Fruit fly (Drosophila melanogaster) whole organism, embryonic: Measurements from ENCODE around the gene Sbp2.
A peak's percentile ranks its signal among the peaks of the same experiment; 100 is the strongest.

ENCODE experiments used
- ATbp ChIP-seq: fragments of 200-800 bp; sonication (Bioruptor generic); optimal IDR thresholded peaks from 2 replicates; lab custom pipeline; 2017; ENCODE audit warnings: missing biosample characterization, mild to moderate bottlenecking, missing genetic modification characterization, missing genetic modification reagents
- Atf6 ChIP-seq: fragments of 200-800 bp; sonication (Bioruptor generic); IDR thresholded peaks from 2 replicates; pipeline ENCODE4 v1.3.6; 2022; ENCODE audit warnings: missing biosample characterization, missing genetic modification characterization
- Awh ChIP-seq: fragments of 200-800 bp; sonication (Bioruptor generic); IDR thresholded peaks from 2 replicates; pipeline ENCODE4, ENCODE4 v1.3.6; 2022; ENCODE audit warnings: missing biosample characterization, missing genetic modification characterization
- BEAF-32 ChIP-seq: fragments of 200-800 bp; sonication (Bioruptor generic); optimal IDR thresholded peaks from 3 replicates; lab custom pipeline; 2017; ENCODE audit warnings: missing biosample characterization, missing genetic modification characterization, mild to moderate bottlenecking, moderate library complexity, missing genetic modification reagents
- Bdp1 ChIP-seq: fragments of 200-800 bp; sonication (Bioruptor generic); optimal IDR thresholded peaks from 3 replicates; lab custom pipeline; 2016; ENCODE audit warnings: missing biosample characterization, missing genetic modification characterization
- Bgb ChIP-seq: fragments of 200-800 bp; sonication (Bioruptor generic); IDR thresholded peaks from 2 replicates; pipeline ENCODE4 v1.3.6; 2022; ENCODE audit warnings: missing biosample characterization, missing genetic modification characterization; ENCODE audit not compliant: partially characterized antibody
- C15 ChIP-seq: fragments of 200-800 bp; sonication (Bioruptor generic); IDR thresholded peaks from 3 replicates; pipeline ENCODE4 v1.3.6; 2022; ENCODE audit warnings: missing biosample characterization, missing genetic modification characterization
- CG11723 ChIP-seq: fragments of 200-800 bp; sonication (Bioruptor generic); optimal IDR thresholded peaks from 2 replicates; lab custom pipeline; 2017; ENCODE audit warnings: missing biosample characterization, mild to moderate bottlenecking, missing genetic modification characterization
- CG12155 ChIP-seq: fragments of 200-800 bp; sonication (Bioruptor generic); optimal IDR thresholded peaks from 3 replicates; lab custom pipeline; 2016; ENCODE audit warnings: missing biosample characterization, missing genetic modification characterization
- CG1233 ChIP-seq: fragments of 200-800 bp; sonication (Bioruptor generic); optimal IDR thresholded peaks from 4 replicates; lab custom pipeline; 2018; ENCODE audit warnings: missing biosample characterization, mild to moderate bottlenecking, missing genetic modification characterization
- CG13624 ChIP-seq: fragments of 200-800 bp; sonication (Bioruptor generic); optimal IDR thresholded peaks from 2 replicates; lab custom pipeline; 2016; ENCODE audit warnings: missing biosample characterization, missing genetic modification characterization
- CG15479 ChIP-seq: fragments of 200-800 bp; sonication (Bioruptor generic); optimal IDR thresholded peaks from 3 replicates; lab custom pipeline; 2019; ENCODE audit warnings: missing biosample characterization, mild to moderate bottlenecking, missing genetic modification characterization, moderate library complexity
- CG1647 ChIP-seq: fragments of 200-800 bp; sonication (Bioruptor generic); optimal IDR thresholded peaks from 3 replicates; lab custom pipeline; 2016; ENCODE audit warnings: missing biosample characterization, missing genetic modification characterization
- CG17328 ChIP-seq: fragments of 200-800 bp; sonication (Bioruptor generic); IDR thresholded peaks from 2 replicates; pipeline ENCODE4 v1.3.6; 2022; ENCODE audit warnings: missing biosample characterization, missing genetic modification characterization
- CG17829 ChIP-seq: fragments of 200-800 bp; optimal IDR thresholded peaks from 2 replicates; lab custom pipeline; 2019; ENCODE audit warnings: missing biosample characterization, mild to moderate bottlenecking, missing genetic modification characterization, moderate library complexity
- CG33557 ChIP-seq: fragments of 200-800 bp; sonication (Bioruptor generic); optimal IDR thresholded peaks from 2 replicates; lab custom pipeline; 2019; ENCODE audit warnings: missing biosample characterization, mild to moderate bottlenecking, missing genetic modification characterization, moderate library complexity
- CG3726 ChIP-seq: fragments of 200-800 bp; sonication (Bioruptor generic); IDR thresholded peaks from 3 replicates; pipeline ENCODE4, ENCODE4 v1.3.6; 2022; ENCODE audit warnings: missing biosample characterization, missing genetic modification characterization
- CG3838 ChIP-seq: fragments of 200-800 bp; sonication (Bioruptor generic); optimal IDR thresholded peaks from 3 replicates; lab custom pipeline; 2016; ENCODE audit warnings: missing biosample characterization, missing genetic modification characterization
- CG5953 ChIP-seq: fragments of 200-800 bp; sonication (Bioruptor generic); IDR thresholded peaks from 2 replicates; pipeline ENCODE4 v1.3.6; 2022; ENCODE audit warnings: missing biosample characterization, missing genetic modification characterization
- CG6791 ChIP-seq: fragments of 200-800 bp; sonication (Bioruptor generic); IDR thresholded peaks from 3 replicates; pipeline ENCODE4 v1.3.6; 2022; ENCODE audit warnings: missing biosample characterization, missing genetic modification characterization; ENCODE audit not compliant: partially characterized antibody
- CG8359 ChIP-seq: fragments of 200-800 bp; sonication (Bioruptor generic); optimal IDR thresholded peaks from 2 replicates; lab custom pipeline; 2017; ENCODE audit warnings: missing biosample characterization, mild to moderate bottlenecking, missing genetic modification characterization, borderline replicate concordance
- CG9215 ChIP-seq: fragments of 200-800 bp; sonication (Bioruptor generic); IDR thresholded peaks from 2 replicates; pipeline ENCODE4 v1.3.6; 2022; ENCODE audit warnings: missing biosample characterization, missing genetic modification characterization
- Dad ChIP-seq: fragments of 200-800 bp; sonication (Bioruptor generic); optimal IDR thresholded peaks from 3 replicates; lab custom pipeline; 2016; ENCODE audit warnings: missing biosample characterization, missing genetic modification characterization
- Dbx ChIP-seq: fragments of 200-800 bp; sonication (Bioruptor generic); IDR thresholded peaks from 3 replicates; pipeline ENCODE4 v1.3.6; 2022; ENCODE audit warnings: missing biosample characterization, missing genetic modification characterization
- Fer1 ChIP-seq: fragments of 200-800 bp; sonication (Bioruptor generic); optimal IDR thresholded peaks from 2 replicates; lab custom pipeline; 2017; ENCODE audit warnings: missing biosample characterization, mild to moderate bottlenecking, missing genetic modification characterization
- Fer2 ChIP-seq: fragments of 200-800 bp; sonication (Bioruptor generic); optimal IDR thresholded peaks from 2 replicates; lab custom pipeline; 2018; ENCODE audit warnings: missing biosample characterization, mild to moderate bottlenecking, missing genetic modification characterization, moderate library complexity
- H2.0 ChIP-seq: fragments of 200-800 bp; sonication (Bioruptor generic); IDR thresholded peaks from 2 replicates; pipeline ENCODE4 v1.3.6; 2022; ENCODE audit warnings: missing biosample characterization, missing genetic modification characterization
- Ptx1 ChIP-seq: fragments of 200-800 bp; sonication (Bioruptor generic); IDR thresholded peaks from 2 replicates; pipeline ENCODE4 v1.3.6; 2022; ENCODE audit warnings: missing biosample characterization, missing genetic modification characterization
- Six4 ChIP-seq: fragments of 200-800 bp; sonication (Bioruptor generic); optimal IDR thresholded peaks from 2 replicates; lab custom pipeline; 2016; ENCODE audit warnings: missing biosample characterization, missing genetic modification characterization
- Sox100B ChIP-seq: fragments of 200-800 bp; sonication (Bioruptor generic); optimal IDR thresholded peaks from 3 replicates; lab custom pipeline; 2018; ENCODE audit warnings: missing biosample characterization, mild to moderate bottlenecking, missing genetic modification characterization
- ato ChIP-seq: fragments of 200-800 bp; sonication (Bioruptor generic); IDR thresholded peaks from 2 replicates; pipeline ENCODE4 v1.3.6; 2022; ENCODE audit warnings: missing biosample characterization, missing genetic modification characterization; ENCODE audit not compliant: partially characterized antibody
- az2 ChIP-seq: fragments of 200-800 bp; sonication (Bioruptor generic); optimal IDR thresholded peaks from 3 replicates; lab custom pipeline; 2016; ENCODE audit warnings: missing biosample characterization, missing genetic modification characterization
- corto ChIP-seq: fragments of 200-800 bp; sonication (Bioruptor generic); optimal IDR thresholded peaks from 2 replicates; lab custom pipeline; 2016; ENCODE audit warnings: missing biosample characterization, mild to moderate bottlenecking, missing genetic modification characterization, moderate library complexity
- dati ChIP-seq: fragments of 200-800 bp; sonication (Bioruptor generic); IDR thresholded peaks from 2 replicates; pipeline ENCODE4 v1.3.6; 2022; ENCODE audit warnings: missing biosample characterization, missing genetic modification characterization
- fd64A ChIP-seq: fragments of 200-800 bp; sonication (Bioruptor generic); optimal IDR thresholded peaks from 3 replicates; lab custom pipeline; 2018; ENCODE audit warnings: missing biosample characterization, mild to moderate bottlenecking, missing genetic modification characterization
- fu2 ChIP-seq: fragments of 200-800 bp; sonication (Bioruptor generic); optimal IDR thresholded peaks from 2 replicates; lab custom pipeline; 2016; ENCODE audit warnings: missing biosample characterization, missing genetic modification characterization
- gsb ChIP-seq: fragments of 200-800 bp; sonication (Bioruptor generic); IDR thresholded peaks from 2 replicates; pipeline ENCODE4 v1.3.6; 2022; ENCODE audit warnings: missing biosample characterization, missing genetic modification characterization
- h ChIP-seq: fragments of >200 bp; optimal IDR thresholded peaks from 2 replicates; lab custom pipeline; 2017
- her ChIP-seq: fragments of 200-800 bp; sonication (Bioruptor generic); optimal IDR thresholded peaks from 2 replicates; lab custom pipeline; 2016; ENCODE audit warnings: missing biosample characterization, missing genetic modification characterization
- ind ChIP-seq: fragments of 200-800 bp; sonication (Bioruptor generic); optimal IDR thresholded peaks from 3 replicates; lab custom pipeline; 2016; ENCODE audit warnings: missing biosample characterization, missing genetic modification characterization
- insv ChIP-seq, 2 experiments: fragments of 200-800 bp; sonication (Bioruptor generic); optimal IDR thresholded peaks; 3 replicates each; lab custom pipeline; 2016 to 2018; ENCODE audit warnings: missing biosample characterization in 2 of 2, missing genetic modification characterization in 2 of 2
- klu ChIP-seq: fragments of 200-800 bp; sonication (Bioruptor generic); IDR thresholded peaks from 2 replicates; pipeline ENCODE4 v1.3.6; 2022; ENCODE audit warnings: missing biosample characterization, missing genetic modification characterization
- pan ChIP-seq, 4 experiments: fragments of >200 bp in 3 of 4; fragments of 200-800 bp in 1 of 4; sonication (Bioruptor generic) in 1 of 4; optimal IDR thresholded peaks in 3 of 4; IDR thresholded peaks in 1 of 4; 2 replicates each; pipeline versions ENCODE4 v1.3.6 to Lab custom; 2017 to 2022; ENCODE audit warnings: missing biosample characterization in 2 of 4, missing genetic modification characterization in 2 of 4, mixed read lengths in 1 of 4
- pho ChIP-seq: fragments of 200-800 bp; sonication (Bioruptor generic); optimal IDR thresholded peaks from 2 replicates; lab custom pipeline; 2016; ENCODE audit warnings: missing biosample characterization, missing genetic modification characterization
- phol ChIP-seq: fragments of 200-800 bp; sonication (Bioruptor generic); optimal IDR thresholded peaks from 3 replicates; lab custom pipeline; 2018; ENCODE audit warnings: missing biosample characterization, mild to moderate bottlenecking, missing genetic modification characterization, moderate library complexity
- pita ChIP-seq: fragments of 200-800 bp; sonication (Bioruptor generic); optimal IDR thresholded peaks from 2 replicates; lab custom pipeline; 2017; ENCODE audit warnings: missing biosample characterization, mild to moderate bottlenecking, missing genetic modification characterization
- ro ChIP-seq: fragments of 200-800 bp; sonication (Bioruptor generic); IDR thresholded peaks from 2 replicates; pipeline ENCODE4 v1.3.6; 2022; ENCODE audit warnings: missing biosample characterization, missing genetic modification characterization
- row ChIP-seq: fragments of 200-800 bp; sonication (Bioruptor generic); IDR thresholded peaks from 3 replicates; pipeline ENCODE4 v1.3.6; 2022; ENCODE audit warnings: missing biosample characterization, missing genetic modification characterization
- tna ChIP-seq: fragments of 200-800 bp; sonication (Bioruptor generic); IDR thresholded peaks from 2 replicates; pipeline ENCODE4 v1.3.6; 2022; ENCODE audit warnings: missing biosample characterization, missing genetic modification characterization; ENCODE audit not compliant: partially characterized antibody
- trem ChIP-seq: fragments of 200-800 bp; optimal IDR thresholded peaks from 3 replicates; lab custom pipeline; 2019; ENCODE audit warnings: missing biosample characterization, mild to moderate bottlenecking, missing genetic modification characterization, moderate library complexity
- unpg ChIP-seq: fragments of 200-800 bp; sonication (Bioruptor generic); optimal IDR thresholded peaks from 3 replicates; lab custom pipeline; 2018; ENCODE audit warnings: missing biosample characterization, mild to moderate bottlenecking, missing genetic modification characterization, moderate library complexity
- wdn ChIP-seq: fragments of 200-800 bp; sonication (Bioruptor generic); IDR thresholded peaks from 2 replicates; pipeline ENCODE4 v1.3.6; 2022; ENCODE audit warnings: missing biosample characterization, missing genetic modification characterization

Gene Sbp2

DNA sequence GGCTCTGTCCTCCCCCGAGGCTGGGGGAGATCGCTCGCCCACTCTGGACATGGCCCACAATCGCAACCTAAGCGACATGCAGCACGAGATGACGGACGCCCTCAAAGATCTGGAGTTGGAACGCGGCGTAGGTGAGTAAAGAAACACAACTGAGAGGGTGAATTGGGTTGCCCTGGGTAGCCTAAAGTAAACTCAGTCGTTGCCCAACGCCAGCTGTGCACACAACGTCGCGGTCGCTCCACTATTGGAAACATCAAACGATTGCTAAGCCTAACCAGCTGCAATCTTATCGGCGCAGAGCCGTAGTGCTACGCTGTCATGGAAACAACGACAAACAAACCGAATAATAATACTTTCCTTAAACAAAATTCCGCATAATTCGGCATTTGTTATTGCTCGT is 43.4 kb downstream of the Sbp2 start (continued):
- TF ChIP-seq CG1647 (GFP tag; lab: Kevin White, UChicago) (no peak), CG1233 (GFP tag; lab: Kevin White, UChicago) (no peak), CG9215 (no peak), Ptx1 (GFP tag; lab: Robert Waterston, UW) (no peak), unpg (GFP tag; lab: Kevin White, UChicago) (no peak), fd64A (peak; percentile 47), dati (GFP tag; lab: Robert Waterston, UW) (no peak), Bgb (GFP tag; lab: Robert Waterston, UW) (no peak), CG17829 (tag; lab: Kevin White, UChicago) (no peak), Sox100B (GFP tag; lab: Kevin White, UChicago) (no peak), CG8359 (GFP tag; lab: Kevin White, UChicago) (no peak), pita (GFP tag; lab: Kevin White, UChicago) (no peak), Atf6 (GFP tag; lab: Robert Waterston, UW) (peak; percentile 40; the same call in 1 of the 2 replicates), row (GFP tag; lab: Robert Waterston, UW) (no peak), ro (GFP tag; lab: Robert Waterston, UW) (no peak), fu2 (GFP tag; lab: Kevin White, UChicago) (no peak), BEAF-32 (no peak), corto (no peak), CG17328 (GFP tag; lab: Robert Waterston, UW) (peak; percentile 36; the same call in 1 of the 2 replicates), gsb (GFP tag; lab: Robert Waterston, UW) (peak; percentile 49), H2.0 (GFP tag; lab: Robert Waterston, UW) (no peak), insv (GFP tag; optimal IDR thresholded peaks at IDR 0.05; lab: Kevin White, UChicago) (no peak), CG13624 (GFP tag; lab: Kevin White, UChicago) (no peak), pho (peak; percentile 18), Dad (no peak), CG5953 (no peak), pan (optimal IDR thresholded peaks at IDR 0.05; lab: Kevin White, UChicago) (no peak), pan (GFP tag; optimal IDR thresholded peaks at IDR 0.05 in 1 of 2, IDR thresholded peaks at IDR 0.05 in 1 of 2) (peak in 1 of 2 experiments; percentile 64), tna (GFP tag; lab: Robert Waterston, UW) (no peak), CG33557 (GFP tag; lab: Kevin White, UChicago) (no peak), CG6791 (no peak), C15 (GFP tag; lab: Robert Waterston, UW) (no peak), CG12155 (GFP tag; lab: Kevin White, UChicago) (no peak), az2 (GFP tag; lab: Kevin White, UChicago) (no peak), her (GFP tag; lab: Kevin White, UChicago) (no peak), ATbp (GFP tag; lab: Kevin White, UChicago) (peak; percentile 86), Fer2 (tag; lab: Kevin White, UChicago) (no peak), Dbx (no peak), h (lab: Kevin White, UChicago) (no peak), CG15479 (GFP tag; lab: Kevin White, UChicago) (no peak), CG3838 (no peak), Six4 (GFP tag; lab: Kevin White, UChicago) (no peak), Fer1 (GFP tag; lab: Kevin White, UChicago) (no peak), klu (no peak), Bdp1 (GFP tag; lab: Kevin White, UChicago) (no peak), ato (no peak), CG11723 (GFP tag; lab: Kevin White, UChicago) (no peak), phol (tag; lab: Kevin White, UChicago) (no peak), Awh (GFP tag; lab: Robert Waterston, UW) (peak; percentile 31; the same call in 1 of the 2 replicates), CG3726 (GFP tag; lab: Robert Waterston, UW) (0 out of 3 replicates have a peak, but pooled peaks have one; percentile 48), wdn (no peak), trem (tag; lab: Kevin White, UChicago) (no peak), ind (GFP tag; lab: Kevin White, UChicago) (no peak)
